Fruit fly (Drosophila melanogaster): Measurements from ENCODE around the gene tal-AA.

- TF ChIP-seq fd96Ca (GFP tag; IDR thresholded peaks at IDR 0.05) (no peak), Snoo (tag; optimal IDR thresholded peaks at IDR 0.05) (no peak), Pif1A (GFP tag; optimal IDR thresholded peaks at IDR 0.05) (no peak)
These were observed 30.9 kb upstream of the tal-AA start, which contains the start of gene Dip-B for dm6 chr3R:13782035-13782434.
